Fruit fly (Drosophila melanogaster): ENCODE measurements around the gene obst-H.

Gene obst-H

DNA sequence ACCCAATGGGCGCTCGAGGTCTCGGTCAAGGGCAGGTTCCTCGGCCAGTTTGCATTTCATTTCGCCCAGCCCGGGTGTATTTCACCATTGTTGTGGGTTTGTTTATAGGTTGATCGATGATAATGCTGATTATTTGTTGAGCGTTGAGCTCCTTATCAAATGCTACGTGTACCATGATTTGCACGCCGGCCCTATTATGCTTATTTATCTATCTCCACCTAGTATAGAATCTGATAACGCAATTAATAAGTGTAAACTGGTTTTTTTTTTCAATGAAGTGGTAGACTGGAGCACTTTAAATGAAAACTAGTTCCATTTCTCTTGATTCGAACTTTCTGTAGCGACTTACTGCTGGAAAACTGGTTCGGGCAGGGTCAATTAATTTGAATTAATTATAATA, 26.8 kb downstream of the obst-H start (continued):
- no peak for TF ChIP-seq esg (GFP tag; conservative IDR thresholded peaks at IDR 0.05)
- no peak for TF ChIP-seq CG4730 (GFP tag; IDR thresholded peaks at IDR 0.05)
- TF ChIP-seq CG8924 (tag; optimal IDR thresholded peaks at IDR 0.05) = no peak
- TF ChIP-seq tup (GFP tag; optimal IDR thresholded peaks at IDR 0.05) = no peak
- TF ChIP-seq CG3847 (GFP tag; IDR thresholded peaks at IDR 0.05) = no peak
- no peak for TF ChIP-seq Ravus (GFP tag; IDR thresholded peaks at IDR 0.05)
- TF ChIP-seq mld (GFP tag; IDR thresholded peaks at IDR 0.05; ENCODE audit: partially characterized antibody) = no peak
- TF ChIP-seq bigmax (GFP tag; optimal IDR thresholded peaks at IDR 0.05) = no peak
- TF ChIP-seq odd (GFP tag; optimal IDR thresholded peaks at IDR 0.05) = no peak
- TF ChIP-seq emc (GFP tag; optimal IDR thresholded peaks at IDR 0.05) = no peak
- no peak for TF ChIP-seq CG2202 (tag; optimal IDR thresholded peaks at IDR 0.05)
- no peak for TF ChIP-seq Ssrp (tag; optimal IDR thresholded peaks at IDR 0.05)
- TF ChIP-seq CG16813 (GFP tag; IDR thresholded peaks at IDR 0.05; ENCODE audit: partially characterized antibody) = no peak
- no peak for TF ChIP-seq onecut (GFP tag; IDR thresholded peaks at IDR 0.05)
- TF ChIP-seq CG4328 (GFP tag; optimal IDR thresholded peaks at IDR 0.05) = no peak
- TF ChIP-seq B-H2 (GFP tag; optimal IDR thresholded peaks at IDR 0.05) = no peak
- no peak for TF ChIP-seq az2 (GFP tag; optimal IDR thresholded peaks at IDR 0.05)
- TF ChIP-seq CG15011 (GFP tag; optimal IDR thresholded peaks at IDR 0.05) = no peak
- no peak for TF ChIP-seq CG32772 (GFP tag; IDR thresholded peaks at IDR 0.05)
- TF ChIP-seq Dip2 (GFP tag; IDR thresholded peaks at IDR 0.05) = no peak
- TF ChIP-seq unc-4 (GFP tag; IDR thresholded peaks at IDR 0.05; ENCODE audit: partially characterized antibody) = no peak
- TF ChIP-seq rib (GFP tag; IDR thresholded peaks at IDR 0.05) = 0 out of 2 replicates have a peak, but pooled peaks have one; percentile 25
- no peak for TF ChIP-seq H2.0 (GFP tag; IDR thresholded peaks at IDR 0.05)
- no peak for TF ChIP-seq org-1 (GFP tag; optimal IDR thresholded peaks at IDR 0.05)
- TF ChIP-seq CG15696 (tag; optimal IDR thresholded peaks at IDR 0.05) = no peak
- no peak for TF ChIP-seq Scr (GFP tag; IDR thresholded peaks at IDR 0.05; ENCODE audit: partially characterized antibody)
- peak; percentile 58 for TF ChIP-seq mirr (GFP tag; optimal IDR thresholded peaks at IDR 0.05)
- no peak for TF ChIP-seq pita (GFP tag; optimal IDR thresholded peaks at IDR 0.05)
- TF ChIP-seq CG3281 (GFP tag; optimal IDR thresholded peaks at IDR 0.05) = no peak
- peak; percentile 26 for TF ChIP-seq sug (tag; optimal IDR thresholded peaks at IDR 0.05)
- no peak for TF ChIP-seq CG14860 (GFP tag; IDR thresholded peaks at IDR 0.05; ENCODE audit: partially characterized antibody)
- TF ChIP-seq stc (GFP tag; IDR thresholded peaks at IDR 0.05) = no peak
- TF ChIP-seq fu2 (GFP tag; optimal IDR thresholded peaks at IDR 0.05) = no peak
- no peak for TF ChIP-seq ttk (GFP tag; IDR thresholded peaks at IDR 0.05)
- no peak for TF ChIP-seq CG6854 (GFP tag; optimal IDR thresholded peaks at IDR 0.05)
- no peak for TF ChIP-seq h (optimal IDR thresholded peaks at IDR 0.05)
- TF ChIP-seq CG12219 (GFP tag; optimal IDR thresholded peaks at IDR 0.05) = no peak
- TF ChIP-seq CG10267 (tag; optimal IDR thresholded peaks at IDR 0.05) = no peak
- TF ChIP-seq Taf1 (GFP tag; IDR thresholded peaks at IDR 0.05) = no peak
- TF ChIP-seq CG4424 (GFP tag; optimal IDR thresholded peaks at IDR 0.05) = no peak
- TF ChIP-seq CG10209 (GFP tag; optimal IDR thresholded peaks at IDR 0.05) = no peak
- TF ChIP-seq pnt (GFP tag; optimal IDR thresholded peaks at IDR 0.05) = no peak
- TF ChIP-seq ems (GFP tag; optimal IDR thresholded peaks at IDR 0.05) = no peak
- no peak for TF ChIP-seq bab2 (GFP tag; optimal IDR thresholded peaks at IDR 0.05)
- TF ChIP-seq sd (tag; optimal IDR thresholded peaks at IDR 0.05) = no peak
- TF ChIP-seq abd-A (tag; optimal IDR thresholded peaks at IDR 0.05) = no peak
- no peak for TF ChIP-seq kni (GFP tag; optimal IDR thresholded peaks at IDR 0.05)
- TF ChIP-seq nerfin-1 (tag; optimal IDR thresholded peaks at IDR 0.05) = no peak
- TF ChIP-seq sqz (GFP tag; optimal IDR thresholded peaks at IDR 0.05) = peak; percentile 33
- TF ChIP-seq Pdp1 (GFP tag; optimal IDR thresholded peaks at IDR 0.05) = no peak
- no peak for TF ChIP-seq CG6175 (GFP tag; IDR thresholded peaks at IDR 0.05)
- TF ChIP-seq CG30431 (GFP tag; optimal IDR thresholded peaks at IDR 0.05) = no peak

All from whole organism, embryonic.